Fruit fly (Drosophila melanogaster): ENCODE data around the gene CG13318.
A peak's percentile ranks its signal among the peaks of the same experiment; 100 is the strongest.

The CG13318 gene

DNA sequence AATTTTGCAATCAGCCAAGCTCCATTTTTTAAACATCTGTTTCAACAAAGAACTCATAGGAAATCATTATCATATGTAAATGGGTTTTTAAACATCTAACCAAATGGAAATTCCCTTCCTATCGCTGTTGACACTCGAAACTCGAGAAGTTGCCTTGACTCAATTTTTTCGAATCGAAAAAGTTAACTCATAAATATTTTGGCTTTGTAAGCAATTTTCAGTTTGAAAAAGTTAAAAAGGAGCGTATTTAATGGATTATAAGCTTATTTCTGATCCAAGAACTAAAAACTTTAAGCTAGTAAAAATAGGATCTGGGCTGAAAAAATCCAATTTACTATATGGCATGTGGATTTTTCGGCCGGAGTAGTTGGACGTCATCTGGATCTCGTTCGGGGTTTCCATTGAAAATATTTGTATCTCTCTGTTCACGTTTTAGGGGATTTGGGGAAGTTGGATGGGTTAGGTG is 40.7 kb upstream of the CG13318 start, which contains the start of gene CG9837:
TSS of gene CG9837 (minus strand) at position 416 of the 466 bp plus-strand sequence.
- no peak for TF ChIP-seq CG8301 (tag; optimal IDR thresholded peaks at IDR 0.05)
- no peak for TF ChIP-seq CG32121 (GFP tag; IDR thresholded peaks at IDR 0.05)
- no peak for TF ChIP-seq Ets98B (GFP tag; IDR thresholded peaks at IDR 0.05)
- no peak for TF ChIP-seq CG15710 (tag; optimal IDR thresholded peaks at IDR 0.05)
- no peak for TF ChIP-seq CG13204 (GFP tag; optimal IDR thresholded peaks at IDR 0.05)
- no peak for TF ChIP-seq CG9948 (tag; optimal IDR thresholded peaks at IDR 0.05)
- TF ChIP-seq Snoo (tag; optimal IDR thresholded peaks at IDR 0.05): no peak
- no peak for TF ChIP-seq CG4496 (GFP tag; IDR thresholded peaks at IDR 0.05)
- TF ChIP-seq CG17806 (tag; optimal IDR thresholded peaks at IDR 0.05): no peak
- TF ChIP-seq EcR (GFP tag; optimal IDR thresholded peaks at IDR 0.05): no peak
- no peak for TF ChIP-seq rn (GFP tag; IDR thresholded peaks at IDR 0.05)
- no peak for TF ChIP-seq D1 (tag; optimal IDR thresholded peaks at IDR 0.05)
- no peak for TF ChIP-seq CG12605 (GFP tag; IDR thresholded peaks at IDR 0.05)
- no peak for TF ChIP-seq Pif1B (GFP tag; optimal IDR thresholded peaks at IDR 0.05)

DNA sequence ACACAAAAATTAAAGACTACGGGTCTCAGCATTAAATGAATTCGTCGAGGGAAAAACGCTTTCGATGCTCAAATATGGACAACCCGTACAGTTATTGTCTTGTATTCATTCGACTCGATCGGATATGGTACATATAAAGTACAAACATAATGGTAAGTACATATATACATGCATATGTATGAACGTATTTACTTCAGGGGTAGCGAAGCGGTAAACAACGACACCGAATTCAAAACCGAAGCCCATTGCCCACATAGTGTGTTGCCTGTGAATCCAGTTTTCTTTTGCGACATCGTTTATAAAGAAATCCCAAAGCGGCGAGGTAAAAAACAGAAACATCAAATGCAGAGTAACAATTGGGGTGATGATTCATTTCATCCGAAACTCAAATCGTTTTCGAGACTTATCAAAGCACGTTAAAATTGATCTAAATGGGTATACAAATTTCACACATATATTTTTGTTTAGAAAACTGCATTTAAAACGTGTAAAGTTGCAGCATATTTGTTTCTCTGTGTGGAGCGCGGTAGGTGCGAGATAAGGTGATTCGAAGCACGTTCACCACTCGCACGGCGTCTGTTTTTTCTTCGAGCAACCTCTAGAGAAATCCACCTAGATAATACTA is 40.0 kb upstream of the CG13318 start:
- TF ChIP-seq CG34367 (tag; optimal IDR thresholded peaks at IDR 0.05) (peak; percentile 70), CG12605 (GFP tag; IDR thresholded peaks at IDR 0.05) (peak; percentile 87), Pif1B (GFP tag; optimal IDR thresholded peaks at IDR 0.05) (peak; percentile 87), CG8159 (tag; optimal IDR thresholded peaks at IDR 0.05) (peak; percentile 83), D1 (tag; optimal IDR thresholded peaks at IDR 0.05) (peak; percentile 61), CG10348 (GFP tag; IDR thresholded peaks at IDR 0.05) (0 out of 2 replicates have a peak, but pooled peaks have one; percentile 31), EcR (GFP tag; optimal IDR thresholded peaks at IDR 0.05) (peak; percentile 54), CG8301 (tag; optimal IDR thresholded peaks at IDR 0.05) (peak; percentile 90), Pif1A (GFP tag; optimal IDR thresholded peaks at IDR 0.05) (peak; percentile 81), fd96Ca (GFP tag; IDR thresholded peaks at IDR 0.05) (peak; percentile 94; the same call in 2 of the 3 replicates), CG9948 (tag; optimal IDR thresholded peaks at IDR 0.05) (peak; percentile 63), Ets98B (GFP tag; IDR thresholded peaks at IDR 0.05) (peak; percentile 93), CG13204 (GFP tag; optimal IDR thresholded peaks at IDR 0.05) (peak; percentile 14), CG15710 (tag; optimal IDR thresholded peaks at IDR 0.05) (peak; percentile 83), gl (tag; optimal IDR thresholded peaks at IDR 0.05) (peak; percentile 57), CG32121 (GFP tag; IDR thresholded peaks at IDR 0.05) (peak; percentile 92), CG4496 (GFP tag; IDR thresholded peaks at IDR 0.05) (peak; percentile 96), CG14655 (GFP tag; optimal IDR thresholded peaks at IDR 0.05) (peak; percentile 80), CG17806 (tag; optimal IDR thresholded peaks at IDR 0.05) (peak; percentile 82), rn (GFP tag; IDR thresholded peaks at IDR 0.05) (peak; percentile 89), Snoo (tag; optimal IDR thresholded peaks at IDR 0.05) (peak; percentile 44)

DNA sequence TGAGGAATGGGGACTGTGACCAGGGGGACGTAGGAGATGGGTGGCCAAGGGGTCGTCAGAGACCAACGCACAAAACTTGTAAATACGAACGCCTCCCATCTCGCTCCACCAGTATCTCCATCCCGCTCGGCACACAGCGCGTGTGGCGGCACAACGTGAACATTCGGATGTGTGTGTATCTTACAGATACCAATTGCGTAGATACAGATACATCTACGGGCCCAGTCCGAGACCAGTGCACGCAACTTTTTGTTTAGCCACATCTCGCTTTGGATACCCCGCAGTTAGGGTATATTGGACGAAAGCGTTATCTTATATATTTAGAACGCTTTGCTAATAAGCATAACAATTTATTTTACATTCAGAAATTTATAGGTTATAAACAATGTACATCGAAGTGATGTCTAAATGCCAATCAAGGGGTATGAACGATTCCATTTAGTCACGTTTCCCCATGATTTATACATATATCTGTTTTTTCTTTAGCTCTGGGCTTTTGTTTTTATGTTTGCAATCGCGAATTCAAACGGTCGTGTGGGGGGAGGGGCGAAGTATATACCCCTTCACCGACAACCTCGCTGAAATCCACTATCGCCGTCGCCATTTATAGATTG is 38.9 kb upstream of the CG13318 start:
- TF ChIP-seq CG34367 (tag; optimal IDR thresholded peaks at IDR 0.05) (peak; percentile 99), CG8301 (tag; optimal IDR thresholded peaks at IDR 0.05) (peak; percentile 99), CG17806 (tag; optimal IDR thresholded peaks at IDR 0.05) (peak; percentile 99), Ets98B (GFP tag; IDR thresholded peaks at IDR 0.05) (peak; percentile 99), CG13204 (GFP tag; optimal IDR thresholded peaks at IDR 0.05) (peak; percentile 95), Pif1A (GFP tag; optimal IDR thresholded peaks at IDR 0.05) (peak; percentile 99), Snoo (tag; optimal IDR thresholded peaks at IDR 0.05) (peak; percentile 96), CG9948 (tag; optimal IDR thresholded peaks at IDR 0.05) (peak; percentile 99), fd96Ca (GFP tag; IDR thresholded peaks at IDR 0.05) (peak; percentile 99), EcR (GFP tag; optimal IDR thresholded peaks at IDR 0.05) (peak; percentile 85), CG15710 (tag; optimal IDR thresholded peaks at IDR 0.05) (peak; percentile 99), rn (GFP tag; IDR thresholded peaks at IDR 0.05) (peak; percentile 98), CG10348 (GFP tag; IDR thresholded peaks at IDR 0.05) (peak; percentile 98), CG12605 (GFP tag; IDR thresholded peaks at IDR 0.05) (peak; percentile 98), CG4496 (GFP tag; IDR thresholded peaks at IDR 0.05) (peak; percentile 99), Pif1B (GFP tag; optimal IDR thresholded peaks at IDR 0.05) (peak; percentile 99), CG32121 (GFP tag; IDR thresholded peaks at IDR 0.05) (peak; percentile 99), gl (tag; optimal IDR thresholded peaks at IDR 0.05) (peak; percentile 96), D1 (tag; optimal IDR thresholded peaks at IDR 0.05) (peak; percentile 98), CG8159 (tag; optimal IDR thresholded peaks at IDR 0.05) (peak; percentile 99), CG14655 (GFP tag; optimal IDR thresholded peaks at IDR 0.05) (peak; percentile 99)

DNA sequence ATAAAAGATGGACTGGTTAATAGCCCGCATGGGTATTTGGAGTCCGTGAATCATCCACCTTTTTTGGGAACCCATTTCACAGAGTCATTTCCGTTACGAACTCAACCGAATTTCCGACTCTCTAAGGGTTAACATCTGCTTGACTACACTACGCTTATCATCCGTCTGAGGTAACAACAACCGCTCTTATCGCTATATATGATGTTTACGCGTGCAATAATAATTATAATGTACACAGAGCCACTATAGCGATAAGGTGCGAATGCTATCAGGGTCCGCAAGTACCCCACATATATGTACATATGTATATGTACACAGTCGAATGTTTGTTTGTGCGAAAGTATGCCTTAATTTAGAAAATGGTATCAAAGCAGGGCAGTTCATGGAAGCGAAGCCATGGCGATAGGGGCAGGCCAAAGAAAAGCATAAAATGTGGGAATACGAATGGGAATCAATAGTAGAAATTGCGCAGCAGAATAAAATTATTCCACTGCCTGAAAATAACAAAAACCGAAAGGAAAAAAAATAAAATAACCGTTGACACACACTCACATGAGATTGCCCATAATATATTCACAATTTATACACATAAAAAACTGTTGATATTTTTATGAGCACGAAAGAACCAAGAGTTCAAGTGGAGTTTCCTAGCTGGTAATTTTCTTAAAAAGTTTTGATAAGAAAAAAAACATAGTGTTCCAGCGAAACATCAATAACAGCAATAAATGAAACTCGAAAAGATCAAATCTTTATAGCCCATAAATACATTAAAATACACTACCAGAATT is 38.1 kb upstream of the CG13318 start:
- no peak for TF ChIP-seq CG10348 (GFP tag; IDR thresholded peaks at IDR 0.05)
- TF ChIP-seq fd96Ca (GFP tag; IDR thresholded peaks at IDR 0.05): 0 out of 3 replicates have a peak, but pooled peaks have one; percentile 26
- peak; percentile 15 for TF ChIP-seq EcR (GFP tag; optimal IDR thresholded peaks at IDR 0.05)
- peak; percentile 72 for TF ChIP-seq Pif1A (GFP tag; optimal IDR thresholded peaks at IDR 0.05)
- TF ChIP-seq Snoo (tag; optimal IDR thresholded peaks at IDR 0.05): no peak
- TF ChIP-seq CG15710 (tag; optimal IDR thresholded peaks at IDR 0.05): peak; percentile 41
- peak; percentile 36; the same call in 1 of the 2 replicates for TF ChIP-seq CG12605 (GFP tag; IDR thresholded peaks at IDR 0.05)
- peak; percentile 85 for TF ChIP-seq D1 (tag; optimal IDR thresholded peaks at IDR 0.05)
- peak; percentile 39; the same call in 1 of the 2 replicates for TF ChIP-seq rn (GFP tag; IDR thresholded peaks at IDR 0.05)
- TF ChIP-seq Pif1B (GFP tag; optimal IDR thresholded peaks at IDR 0.05): peak; percentile 15
- peak; percentile 46 for TF ChIP-seq CG32121 (GFP tag; IDR thresholded peaks at IDR 0.05)
- peak; percentile 54 for TF ChIP-seq Ets98B (GFP tag; IDR thresholded peaks at IDR 0.05)
- TF ChIP-seq CG17806 (tag; optimal IDR thresholded peaks at IDR 0.05): peak; percentile 85
- TF ChIP-seq CG34367 (tag; optimal IDR thresholded peaks at IDR 0.05): peak; percentile 7
- TF ChIP-seq CG13204 (GFP tag; optimal IDR thresholded peaks at IDR 0.05): peak; percentile 28
- peak; percentile 20 for TF ChIP-seq CG4496 (GFP tag; IDR thresholded peaks at IDR 0.05)
- TF ChIP-seq gl (tag; optimal IDR thresholded peaks at IDR 0.05): peak; percentile 23
- TF ChIP-seq CG9948 (tag; optimal IDR thresholded peaks at IDR 0.05): peak; percentile 87
- TF ChIP-seq CG14655 (GFP tag; optimal IDR thresholded peaks at IDR 0.05): peak; percentile 85
- peak; percentile 32 for TF ChIP-seq CG8159 (tag; optimal IDR thresholded peaks at IDR 0.05)
- TF ChIP-seq CG8301 (tag; optimal IDR thresholded peaks at IDR 0.05): no peak

Measured in whole organism, pupa.